Worm (Caenorhabditis elegans) whole organism, late embryonic: ENCODE results near the gene Y48A6B.9.

ENCODE experiments used
- C08G9.2 ChIP-seq: sonication (generic microtip); optimal IDR thresholded peaks from 2 replicates; lab custom pipeline; 2016; ENCODE audit warnings: mild to moderate bottlenecking, missing genetic modification characterization, moderate library complexity, missing compliant biosample characterization
- C38D4.7 ChIP-seq: fragments of 200-800 bp; sonication (Bioruptor generic); optimal IDR thresholded peaks from 2 replicates; lab custom pipeline; 2018; ENCODE audit warnings: mild to moderate bottlenecking, missing genetic modification characterization, moderate library complexity, missing compliant biosample characterization
- K02D7.2 ChIP-seq: sonication (generic microtip); optimal IDR thresholded peaks from 2 replicates; lab custom pipeline; 2017; ENCODE audit warnings: mild to moderate bottlenecking, missing genetic modification characterization, missing compliant biosample characterization
- T23F11.4 ChIP-seq: fragments of 200-800 bp; sonication (Bioruptor generic); optimal IDR thresholded peaks from 2 replicates; lab custom pipeline; 2018; ENCODE audit warnings: mild to moderate bottlenecking, missing genetic modification characterization, missing compliant biosample characterization
- Y22D7AL.16 ChIP-seq: sonication (generic microtip); optimal IDR thresholded peaks from 2 replicates; lab custom pipeline; 2016; ENCODE audit warnings: missing genetic modification characterization, missing compliant biosample characterization
- ahr-1 ChIP-seq: sonication (generic microtip); optimal IDR thresholded peaks from 2 replicates; lab custom pipeline; 2016; ENCODE audit warnings: missing genetic modification characterization, missing compliant biosample characterization
- ceh-22 ChIP-seq: sonication (generic microtip); optimal IDR thresholded peaks from 2 replicates; lab custom pipeline; 2017; ENCODE audit warnings: missing biosample characterization, missing genetic modification characterization
- ceh-24 ChIP-seq: sonication (generic microtip); optimal IDR thresholded peaks from 2 replicates; lab custom pipeline; 2016; ENCODE audit warnings: mild to moderate bottlenecking, missing genetic modification characterization, missing compliant biosample characterization
- ceh-30 ChIP-seq: fragments of 150-350 bp; optimal IDR thresholded peaks from 2 replicates; lab custom pipeline; 2014; ENCODE audit warnings: missing biosample characterization, missing genetic modification characterization
- ceh-31 ChIP-seq: sonication (generic microtip); optimal IDR thresholded peaks from 2 replicates; lab custom pipeline; 2016; ENCODE audit warnings: missing genetic modification characterization, missing compliant biosample characterization
- ceh-34 ChIP-seq: sonication (generic microtip); optimal IDR thresholded peaks from 2 replicates; lab custom pipeline; 2016; ENCODE audit warnings: mild to moderate bottlenecking, missing genetic modification characterization, missing compliant biosample characterization
- ceh-45 ChIP-seq: fragments of 200-800 bp; sonication (Bioruptor generic); IDR thresholded peaks from 2 replicates; pipeline ENCODE4 v1.3.6; 2022; ENCODE audit warnings: missing genetic modification reagents, missing genetic modification characterization, missing compliant biosample characterization
- ceh-48 ChIP-seq: sonication (generic microtip); optimal IDR thresholded peaks from 2 replicates; lab custom pipeline; 2016; ENCODE audit warnings: missing genetic modification characterization, inconsistent platforms, missing compliant biosample characterization
- ceh-6 ChIP-seq: fragments of 200-800 bp; sonication (Bioruptor generic); optimal IDR thresholded peaks from 2 replicates; lab custom pipeline; 2018; ENCODE audit warnings: mild to moderate bottlenecking, missing genetic modification characterization, missing compliant biosample characterization
- dmd-4 ChIP-seq: sonication (generic microtip); optimal IDR thresholded peaks from 2 replicates; lab custom pipeline; 2016; ENCODE audit warnings: borderline replicate concordance, missing genetic modification characterization, missing compliant biosample characterization
- elt-4 ChIP-seq: sonication (generic microtip); optimal IDR thresholded peaks from 2 replicates; lab custom pipeline; 2016; ENCODE audit warnings: missing genetic modification characterization, missing compliant biosample characterization
- eyg-1 ChIP-seq: sonication (generic microtip); optimal IDR thresholded peaks from 2 replicates; lab custom pipeline; 2016; ENCODE audit warnings: missing genotype, missing genetic modification characterization, missing compliant biosample characterization
- fkh-6 ChIP-seq: sonication (generic microtip); optimal IDR thresholded peaks from 2 replicates; lab custom pipeline; 2016; ENCODE audit warnings: missing genetic modification characterization, missing compliant biosample characterization
- hlh-13 ChIP-seq: fragments of 200-800 bp; sonication (Bioruptor generic); optimal IDR thresholded peaks from 2 replicates; lab custom pipeline; 2018; ENCODE audit warnings: mild to moderate bottlenecking, missing genetic modification characterization, missing compliant biosample characterization
- hlh-15 ChIP-seq: sonication (generic microtip); optimal IDR thresholded peaks from 2 replicates; lab custom pipeline; 2016; ENCODE audit warnings: missing genetic modification characterization, missing compliant biosample characterization
- hlh-30 ChIP-seq: sonication (generic microtip); optimal IDR thresholded peaks from 2 replicates; lab custom pipeline; 2017; ENCODE audit warnings: antibody characterized with exemption, missing genetic modification characterization, missing compliant biosample characterization; ENCODE audit not compliant: insufficient read depth
- hlh-8 ChIP-seq: sonication (generic microtip); optimal IDR thresholded peaks from 2 replicates; lab custom pipeline; 2016; ENCODE audit warnings: missing genotype, missing genetic modification characterization, missing compliant biosample characterization
- lim-6 ChIP-seq: sonication (generic microtip); optimal IDR thresholded peaks from 2 replicates; lab custom pipeline; 2016; ENCODE audit warnings: missing genetic modification characterization, missing compliant biosample characterization
- lin-11 ChIP-seq: fragments of 200-800 bp; sonication (Bioruptor generic); optimal IDR thresholded peaks from 2 replicates; lab custom pipeline; 2018; ENCODE audit warnings: mild to moderate bottlenecking, missing genetic modification characterization, missing compliant biosample characterization
- mec-3 ChIP-seq: sonication (generic microtip); optimal IDR thresholded peaks from 2 replicates; lab custom pipeline; 2016; ENCODE audit warnings: borderline replicate concordance, missing genetic modification characterization, missing compliant biosample characterization
- nfya-1 ChIP-seq: sonication (generic microtip); optimal IDR thresholded peaks from 2 replicates; lab custom pipeline; 2017; ENCODE audit warnings: missing genetic modification characterization, mild to moderate bottlenecking, missing compliant biosample characterization, antibody characterized with exemption, moderate library complexity
- nhr-11 ChIP-seq: fragments of 150-350 bp; optimal IDR thresholded peaks from 2 replicates; lab custom pipeline; 2014; ENCODE audit warnings: missing biosample characterization, missing genetic modification characterization
- pat-9 ChIP-seq: fragments of 200-800 bp; sonication (Bioruptor generic); optimal IDR thresholded peaks from 2 replicates; lab custom pipeline; 2018; ENCODE audit warnings: mild to moderate bottlenecking, missing genetic modification characterization, moderate library complexity, missing compliant biosample characterization
- pax-1 ChIP-seq: fragments of 150-350 bp; optimal IDR thresholded peaks from 2 replicates; lab custom pipeline; 2014; ENCODE audit warnings: missing biosample characterization, missing genetic modification characterization
- pha-2 ChIP-seq: sonication (generic microtip); optimal IDR thresholded peaks from 2 replicates; lab custom pipeline; 2017; ENCODE audit warnings: mild to moderate bottlenecking, missing genetic modification characterization, missing compliant biosample characterization
- pha-4 ChIP-seq: fragments of 150-350 bp; optimal IDR thresholded peaks from 2 replicates; lab custom pipeline; 2018; ENCODE audit warnings: missing biosample characterization, missing genetic modification reagents, missing genetic modification characterization
- pqm-1 ChIP-seq: sonication (generic microtip); optimal IDR thresholded peaks from 2 replicates; lab custom pipeline; 2016; ENCODE audit warnings: missing genetic modification characterization, missing compliant biosample characterization
- pros-1 ChIP-seq: fragments of 150-350 bp; optimal IDR thresholded peaks from 2 replicates; lab custom pipeline; 2014; ENCODE audit warnings: missing biosample characterization, missing genetic modification reagents, missing genetic modification characterization
- syd-9 ChIP-seq: sonication (generic microtip); optimal IDR thresholded peaks from 2 replicates; lab custom pipeline; 2016; ENCODE audit warnings: mild to moderate bottlenecking, missing genetic modification characterization, moderate library complexity, missing compliant biosample characterization
- tbx-7 ChIP-seq: sonication (generic microtip); optimal IDR thresholded peaks from 2 replicates; lab custom pipeline; 2016; ENCODE audit warnings: missing genotype, missing genetic modification characterization, missing compliant biosample characterization
- unc-3 ChIP-seq, 2 experiments: fragments of 200-800 bp in 1 of 2; sonication (Bioruptor generic) in 1 of 2; sonication (generic microtip) in 1 of 2; conservative IDR thresholded peaks in 1 of 2; optimal IDR thresholded peaks in 1 of 2; 2 replicates each; pipeline versions ENCODE4 v1.3.6 to Lab custom; 2016 to 2022; ENCODE audit warnings: missing compliant biosample characterization in 2 of 2, missing genetic modification characterization in 2 of 2, missing genetic modification reagents in 1 of 2
- unc-42 ChIP-seq: sonication (generic microtip); optimal IDR thresholded peaks from 2 replicates; lab custom pipeline; 2016; ENCODE audit warnings: missing genotype, missing genetic modification characterization, missing compliant biosample characterization
- unc-86 ChIP-seq: sonication (generic microtip); optimal IDR thresholded peaks from 2 replicates; lab custom pipeline; 2016; ENCODE audit warnings: missing genetic modification characterization, missing compliant biosample characterization
- ztf-16 ChIP-seq: sonication (generic microtip); optimal IDR thresholded peaks from 2 replicates; lab custom pipeline; 2017; ENCODE audit warnings: missing genetic modification characterization, missing compliant biosample characterization

Y48A6B.9 gene

ce11 chrIII:11069265-11069664 lies 36.3 kb downstream of the Y48A6B.9 start:
- TF ChIP-seq pha-2 (tag; lab: Kevin White, UChicago) = no peak
- TF ChIP-seq unc-3 (GFP tag; conservative IDR thresholded peaks at IDR 0.05; lab: Robert Waterston, UW) = no peak
- TF ChIP-seq unc-3 (tag; optimal IDR thresholded peaks at IDR 0.05; lab: Kevin White, UChicago) = no peak
- no peak for TF ChIP-seq hlh-15 (tag; lab: Kevin White, UChicago)
- TF ChIP-seq C38D4.7 = no peak
- TF ChIP-seq elt-4 = no peak

- TF ChIP-seq Y22D7AL.16 (tag; lab: Kevin White, UChicago) (no peak), ceh-48 (tag; lab: Kevin White, UChicago) (peak; percentile 1)
- TF ChIP-seq, all 69 proteins: peak for 1
Measured at ce11 chrIII:11070210-11070609, 37.2 kb downstream of the Y48A6B.9 start.

- TF ChIP-seq ceh-31 (no peak), hlh-30 (tag; lab: Kevin White, UChicago) (no peak), ceh-34 (tag; lab: Kevin White, UChicago) (no peak), pha-4 (tag; lab: Kevin White, UChicago) (no peak), pat-9 (tag; lab: Kevin White, UChicago) (no peak), K02D7.2 (no peak), eyg-1 (tag; lab: Kevin White, UChicago) (no peak), ceh-6 (GFP tag; lab: Kevin White, UChicago) (no peak), unc-42 (tag; lab: Kevin White, UChicago) (no peak), lin-11 (tag; lab: Kevin White, UChicago) (no peak)
Measured at ce11 chrIII:11074214-11074613, 41.2 kb downstream of the Y48A6B.9 start, which contains the start of gene str-261. Gene str-261, plus strand, starts transcription at chrIII:11074514.

- TF ChIP-seq pqm-1 (tag; lab: Kevin White, UChicago) (no peak), pax-1 (tag; lab: Kevin White, UChicago) (no peak), tbx-7 (tag; lab: Kevin White, UChicago) (no peak), lim-6 (tag; lab: Kevin White, UChicago) (no peak), ceh-22 (no peak), ceh-24 (tag; lab: Kevin White, UChicago) (no peak)
Measured at ce11 chrIII:11076743-11077142, 43.8 kb downstream of the Y48A6B.9 start.

ce11 chrIII:11077404-11077803 lies 44.4 kb downstream of the Y48A6B.9 start, which contains the start of gene str-246:
Gene str-246, plus strand, starts transcription at chrIII:11077704.
- TF ChIP-seq ahr-1 (tag; lab: Kevin White, UChicago) (no peak), ceh-45 (no peak), ceh-31 (no peak)

- TF ChIP-seq hlh-8 (tag; lab: Kevin White, UChicago) (no peak), pros-1 (no peak), ceh-30 (tag; lab: Kevin White, UChicago) (no peak), hlh-13 (GFP tag; lab: Kevin White, UChicago) (no peak), nhr-11 (tag; lab: Kevin White, UChicago) (no peak), ztf-16 (tag; lab: Kevin White, UChicago) (no peak), syd-9 (tag; lab: Kevin White, UChicago) (no peak), nfya-1 (tag; lab: Kevin White, UChicago) (no peak), K02D7.2 (no peak), ceh-24 (tag; lab: Kevin White, UChicago) (no peak), lin-11 (tag; lab: Kevin White, UChicago) (no peak), unc-86 (tag; lab: Kevin White, UChicago) (no peak), C08G9.2 (tag; lab: Kevin White, UChicago) (no peak), Y22D7AL.16 (tag; lab: Kevin White, UChicago) (no peak), dmd-4 (tag; lab: Kevin White, UChicago) (no peak), lim-6 (tag; lab: Kevin White, UChicago) (no peak), T23F11.4 (GFP tag; lab: Kevin White, UChicago) (no peak), fkh-6 (tag; lab: Kevin White, UChicago) (no peak), mec-3 (tag; lab: Kevin White, UChicago) (no peak)
Measured at ce11 chrIII:11079445-11079844, 46.5 kb downstream of the Y48A6B.9 start, which contains the start of gene W09D6.4. Gene W09D6.4, plus strand, starts transcription at chrIII:11079745.
